Fruit fly (Drosophila melanogaster): ENCODE results near the gene Cyp313a4.

Gene Cyp313a4

DNA sequence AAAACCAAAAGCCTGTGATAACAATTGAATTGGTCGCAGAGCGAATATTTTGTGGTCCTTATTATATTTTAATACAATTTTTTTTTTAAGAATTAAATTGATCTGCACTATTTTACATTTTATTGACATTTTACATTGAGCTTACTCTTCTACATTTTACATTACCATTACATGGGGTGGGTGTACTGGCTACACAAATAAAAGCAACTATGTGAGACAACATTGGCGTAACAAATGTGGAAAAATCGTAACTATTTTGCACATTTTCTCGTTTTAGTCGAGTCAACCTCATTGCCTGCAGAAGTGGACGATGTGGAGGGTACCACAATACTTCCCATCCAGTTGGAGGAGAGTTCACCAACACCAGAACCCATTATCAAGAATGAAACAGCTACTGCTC is 30.6 kb downstream of the Cyp313a4 start:
- TF ChIP-seq CG8632 (GFP tag; optimal IDR thresholded peaks at IDR 0.05) (no peak), CG3032 (tag; optimal IDR thresholded peaks at IDR 0.05) (no peak), svp (GFP tag) (peak; percentile 33), fkh (GFP tag; optimal IDR thresholded peaks at IDR 0.05) (peak; percentile 30)

dm6 chr3R:12649099-12650029 is 31.8 kb downstream of the Cyp313a4 start:
- TF ChIP-seq CG1621 (tag; optimal IDR thresholded peaks at IDR 0.05): no peak
- TF ChIP-seq Eip78C (GFP tag): no peak

DNA sequence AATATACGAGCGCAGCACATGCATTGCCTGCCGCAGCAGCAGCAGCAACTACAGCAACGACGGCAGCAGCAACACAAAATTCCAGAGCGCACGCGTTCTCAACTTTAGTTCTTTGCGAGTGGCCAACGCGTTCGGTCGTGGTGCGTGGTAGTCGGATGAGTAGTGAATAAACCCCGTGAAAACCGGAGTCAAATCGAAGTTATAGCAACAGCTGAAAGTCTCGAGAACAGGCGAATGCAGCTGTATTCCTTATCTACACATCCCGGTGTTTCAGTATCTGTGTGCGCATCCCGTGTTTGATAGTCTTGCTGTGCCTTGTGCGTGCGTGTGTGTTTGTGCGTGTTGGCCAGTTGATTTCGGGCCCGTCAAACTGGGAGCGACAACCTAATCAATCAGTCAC is 33.2 kb downstream of the Cyp313a4 start, which contains the start of gene Dtg:
Gene Dtg (plus strand): TSS at position 105 of the 400 bp plus-strand sequence.
- no peak for TF ChIP-seq CG8632 (GFP tag; optimal IDR thresholded peaks at IDR 0.05)
- peak; percentile 20 for TF ChIP-seq CG9139 (GFP tag; optimal IDR thresholded peaks at IDR 0.05)
- TF ChIP-seq CG3919 (GFP tag; optimal IDR thresholded peaks at IDR 0.05): peak; percentile 29
- TF ChIP-seq eg (GFP tag; IDR thresholded peaks at IDR 0.05): 0 out of 3 replicates have a peak, but pooled peaks have one; percentile 6
- TF ChIP-seq dsx (GFP tag; optimal IDR thresholded peaks at IDR 0.05; ENCODE audit: poor library complexity, severe bottlenecking): peak; percentile 8
- peak; percentile 59 for TF ChIP-seq Eip78C (GFP tag)
- TF ChIP-seq pdm3 (GFP tag; optimal IDR thresholded peaks at IDR 0.05): no peak
- TF ChIP-seq vri (GFP tag; optimal IDR thresholded peaks at IDR 0.05): no peak
- no peak for TF ChIP-seq Sox15 (GFP tag; optimal IDR thresholded peaks at IDR 0.05)
- TF ChIP-seq topi (GFP tag; optimal IDR thresholded peaks at IDR 0.05): no peak
- peak; percentile 85 for TF ChIP-seq CG1621 (tag; optimal IDR thresholded peaks at IDR 0.05)
- TF ChIP-seq CG8119 (GFP tag; IDR thresholded peaks at IDR 0.05): 0 out of 3 replicates have a peak, but pooled peaks have one; percentile 5
- peak; percentile 2 to 81 for TF ChIP-seq ss (GFP tag; optimal IDR thresholded peaks at IDR 0.05)
- no peak for TF ChIP-seq CG10631 (GFP tag; optimal IDR thresholded peaks at IDR 0.05)
- peak; percentile 1 for TF ChIP-seq CG6854 (GFP tag; optimal IDR thresholded peaks at IDR 0.05)
- no peak for TF ChIP-seq CG3032 (tag; optimal IDR thresholded peaks at IDR 0.05)
- TF ChIP-seq svp (GFP tag): peak; percentile 0
- no peak for TF ChIP-seq CG6808 (GFP tag; optimal IDR thresholded peaks at IDR 0.05)

DNA sequence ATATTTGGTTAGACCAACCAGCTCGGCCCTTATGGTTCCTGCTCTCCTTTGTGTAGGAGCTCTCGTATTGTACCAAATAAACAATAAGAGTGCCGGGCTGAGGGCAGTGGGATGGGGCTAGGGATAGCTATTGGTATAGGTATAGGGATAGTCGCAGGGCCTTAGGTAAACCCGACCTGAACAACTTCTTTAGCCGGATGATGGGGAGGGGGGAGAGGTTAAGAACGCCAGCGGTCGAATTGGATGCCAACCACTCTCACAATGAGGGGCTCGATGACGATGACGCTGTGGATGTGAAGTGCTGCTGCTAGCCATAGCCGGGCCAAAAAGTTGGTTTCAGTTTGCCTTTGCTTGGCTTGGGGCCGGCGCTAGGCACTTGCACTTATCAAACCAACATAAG is 33.8 kb downstream of the Cyp313a4 start:
- TF ChIP-seq CG15336 (GFP tag; IDR thresholded peaks at IDR 0.05) (no peak), Eip75B (GFP tag; optimal IDR thresholded peaks at IDR 0.05) (no peak), fd85E (GFP tag; optimal IDR thresholded peaks at IDR 0.05) (no peak)

DNA sequence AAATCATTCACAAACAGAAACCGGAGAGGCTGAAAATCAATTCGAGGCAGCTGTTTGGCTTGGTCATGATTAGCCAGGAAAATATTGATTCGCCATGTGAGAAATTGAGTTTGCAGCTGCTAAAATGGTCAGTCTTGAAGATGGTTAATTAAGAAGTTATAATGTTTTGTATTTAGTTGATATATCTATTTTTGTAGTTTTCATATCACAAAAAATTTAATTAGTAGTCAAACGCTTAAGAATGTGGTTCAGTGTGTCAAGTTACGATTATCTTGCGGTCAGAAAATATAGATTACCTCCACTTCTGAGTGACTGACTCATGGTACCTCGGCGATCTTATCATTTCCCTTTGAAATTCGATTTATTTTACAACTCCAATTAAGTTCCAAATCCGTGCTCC is 34.2 kb downstream of the Cyp313a4 start:
- peak; percentile 78 for TF ChIP-seq Eip78C (GFP tag)
- TF ChIP-seq lz (GFP tag; optimal IDR thresholded peaks at IDR 0.05): no peak

DNA sequence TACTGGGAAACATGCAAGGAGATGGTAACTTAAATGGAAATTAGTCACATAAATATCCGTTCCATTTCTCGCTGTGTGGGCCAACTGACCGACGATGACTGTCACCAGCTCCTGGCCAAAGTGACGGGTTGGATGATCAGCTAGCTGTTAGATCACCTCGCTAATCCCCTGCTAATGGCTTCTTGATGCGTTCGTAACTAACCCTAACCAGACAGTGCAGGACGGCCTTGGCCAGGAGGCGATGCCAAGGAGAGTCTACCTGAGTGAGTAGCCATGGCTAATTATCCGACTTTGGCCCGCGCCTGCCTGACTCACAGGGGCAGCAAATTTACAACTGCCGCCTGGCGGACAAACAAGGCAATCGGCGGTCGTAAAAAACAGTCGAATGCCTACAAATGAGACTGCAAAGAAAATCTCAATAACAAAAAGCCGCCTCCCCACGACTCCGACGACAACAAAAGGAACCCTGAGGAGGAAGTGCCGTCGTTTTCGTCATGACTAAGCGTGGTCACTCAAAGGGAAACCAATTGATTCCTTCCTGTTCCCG is 35.3 kb downstream of the Cyp313a4 start:
- TF ChIP-seq Ets21C (GFP tag; optimal IDR thresholded peaks at IDR 0.05): no peak
- TF ChIP-seq vri (GFP tag; optimal IDR thresholded peaks at IDR 0.05): no peak
- 0 out of 3 replicates have a peak, but pooled peaks have one; percentile 21 for TF ChIP-seq CG6163 (GFP tag; IDR thresholded peaks at IDR 0.05)
- no peak for TF ChIP-seq CG11294 (GFP tag; IDR thresholded peaks at IDR 0.05)
- TF ChIP-seq eg (GFP tag; IDR thresholded peaks at IDR 0.05): no peak
- TF ChIP-seq CG6854 (GFP tag; optimal IDR thresholded peaks at IDR 0.05): no peak
- TF ChIP-seq Eip78C (GFP tag): peak; percentile 33
- no peak for TF ChIP-seq Sox102F (GFP tag; optimal IDR thresholded peaks at IDR 0.05)
- no peak for TF ChIP-seq CG6276 (GFP tag; optimal IDR thresholded peaks at IDR 0.05)

Data from whole organism, prepupa.